Worm (Caenorhabditis elegans) whole organism, early embryonic: ENCODE measurements around the gene T19D12.10.

Experiments used
- F13C5.2 ChIP-seq: sonication (generic microtip); optimal IDR thresholded peaks from 2 replicates; lab custom pipeline; 2017; ENCODE audit warnings: mild to moderate bottlenecking, missing genetic modification characterization, inconsistent platforms, missing compliant biosample characterization
- aly-1 ChIP-seq: sonication (generic microtip); optimal IDR thresholded peaks from 2 replicates; lab custom pipeline; 2016; ENCODE audit warnings: missing genetic modification characterization, missing compliant biosample characterization
- ama-1 ChIP-seq: fragments of 150-350 bp; optimal IDR thresholded peaks from 2 replicates; lab custom pipeline; 2014
- hmbx-1 ChIP-seq: sonication (generic microtip); optimal IDR thresholded peaks from 2 replicates; lab custom pipeline; 2016; ENCODE audit warnings: mild to moderate bottlenecking, missing genetic modification characterization, missing compliant biosample characterization
- tbx-11 ChIP-seq: fragments of 200-800 bp; sonication (Bioruptor generic); IDR thresholded peaks from 2 replicates; pipeline ENCODE4 v1.3.6; 2022; ENCODE audit warnings: missing genetic modification characterization, missing compliant biosample characterization
- tbx-37 ChIP-seq: fragments of 200-800 bp; sonication (Bioruptor generic); conservative IDR thresholded peaks from 2 replicates; pipeline ENCODE4 v1.3.6; 2022; ENCODE audit warnings: missing genetic modification reagents, missing genetic modification characterization, missing compliant biosample characterization

ce11 chrII:6701497-6701896, 42.8 kb upstream of the T19D12.10 start, which contains the start of gene C18H9.6:
- TF ChIP-seq aly-1 (tag; lab: Kevin White, UChicago): no peak
- no peak for TF ChIP-seq ama-1 (lab: Kevin White, UChicago)
- no peak for TF ChIP-seq tbx-37 (GFP tag; lab: Robert Waterston, UW)
- TF ChIP-seq tbx-11: no peak
- no peak for TF ChIP-seq hmbx-1 (tag; lab: Kevin White, UChicago)
- TF ChIP-seq F13C5.2 (tag; lab: Kevin White, UChicago): no peak
